Worm (Caenorhabditis elegans) whole organism, late embryonic: ENCODE results near the gene srh-3.

Source experiments
- C08G9.2 ChIP-seq: sonication (generic microtip); optimal IDR thresholded peaks from 2 replicates; lab custom pipeline; 2016; ENCODE audit warnings: mild to moderate bottlenecking, missing genetic modification characterization, moderate library complexity, missing compliant biosample characterization
- K02D7.2 ChIP-seq: sonication (generic microtip); optimal IDR thresholded peaks from 2 replicates; lab custom pipeline; 2017; ENCODE audit warnings: mild to moderate bottlenecking, missing genetic modification characterization, missing compliant biosample characterization
- K09A11.1 ChIP-seq: sonication (generic microtip); optimal IDR thresholded peaks from 2 replicates; lab custom pipeline; 2017; ENCODE audit warnings: antibody characterized with exemption, mild to moderate bottlenecking, missing genetic modification characterization, missing compliant biosample characterization; ENCODE audit not compliant: insufficient read depth
- T23F11.4 ChIP-seq: fragments of 200-800 bp; sonication (Bioruptor generic); optimal IDR thresholded peaks from 2 replicates; lab custom pipeline; 2018; ENCODE audit warnings: mild to moderate bottlenecking, missing genetic modification characterization, missing compliant biosample characterization
- ahr-1 ChIP-seq: sonication (generic microtip); optimal IDR thresholded peaks from 2 replicates; lab custom pipeline; 2016; ENCODE audit warnings: missing genetic modification characterization, missing compliant biosample characterization
- ama-1 ChIP-seq: fragments of 150-350 bp; optimal IDR thresholded peaks from 2 replicates; lab custom pipeline; 2014
- ceh-18 ChIP-seq: sonication (generic microtip); optimal IDR thresholded peaks from 2 replicates; lab custom pipeline; 2016; ENCODE audit warnings: missing genetic modification characterization, missing compliant biosample characterization
- ceh-19 ChIP-seq: fragments of 200-800 bp; sonication (Bioruptor generic); optimal IDR thresholded peaks from 2 replicates; lab custom pipeline; 2018; ENCODE audit warnings: mild to moderate bottlenecking, missing genetic modification characterization, missing compliant biosample characterization
- ceh-2 ChIP-seq: sonication (generic microtip); optimal IDR thresholded peaks from 2 replicates; lab custom pipeline; 2016; ENCODE audit warnings: missing genotype, missing genetic modification characterization, missing compliant biosample characterization
- ceh-24 ChIP-seq: sonication (generic microtip); optimal IDR thresholded peaks from 2 replicates; lab custom pipeline; 2016; ENCODE audit warnings: mild to moderate bottlenecking, missing genetic modification characterization, missing compliant biosample characterization
- ceh-30 ChIP-seq: fragments of 150-350 bp; optimal IDR thresholded peaks from 2 replicates; lab custom pipeline; 2014; ENCODE audit warnings: missing biosample characterization, missing genetic modification characterization
- ceh-31 ChIP-seq: sonication (generic microtip); optimal IDR thresholded peaks from 2 replicates; lab custom pipeline; 2016; ENCODE audit warnings: missing genetic modification characterization, missing compliant biosample characterization
- ceh-34 ChIP-seq: sonication (generic microtip); optimal IDR thresholded peaks from 2 replicates; lab custom pipeline; 2016; ENCODE audit warnings: mild to moderate bottlenecking, missing genetic modification characterization, missing compliant biosample characterization
- dve-1 ChIP-seq: sonication (generic microtip); optimal IDR thresholded peaks from 2 replicates; lab custom pipeline; 2017; ENCODE audit warnings: antibody characterized with exemption, mild to moderate bottlenecking, missing genetic modification characterization, missing compliant biosample characterization
- elt-4 ChIP-seq: sonication (generic microtip); optimal IDR thresholded peaks from 2 replicates; lab custom pipeline; 2016; ENCODE audit warnings: missing genetic modification characterization, missing compliant biosample characterization
- fax-1 ChIP-seq: sonication (generic microtip); optimal IDR thresholded peaks from 2 replicates; lab custom pipeline; 2016; ENCODE audit warnings: missing genotype, missing genetic modification characterization, missing compliant biosample characterization
- fkh-10 ChIP-seq: fragments of 150-350 bp; optimal IDR thresholded peaks from 2 replicates; lab custom pipeline; 2014; ENCODE audit warnings: missing biosample characterization, missing genetic modification reagents, missing genetic modification characterization
- fkh-6 ChIP-seq: sonication (generic microtip); optimal IDR thresholded peaks from 2 replicates; lab custom pipeline; 2016; ENCODE audit warnings: missing genetic modification characterization, missing compliant biosample characterization
- gmeb-2 ChIP-seq: sonication (generic microtip); optimal IDR thresholded peaks from 2 replicates; lab custom pipeline; 2016; ENCODE audit warnings: missing genetic modification characterization, inconsistent platforms, missing compliant biosample characterization
- hlh-15 ChIP-seq: sonication (generic microtip); optimal IDR thresholded peaks from 2 replicates; lab custom pipeline; 2016; ENCODE audit warnings: missing genetic modification characterization, missing compliant biosample characterization
- hlh-6 ChIP-seq: sonication (generic microtip); optimal IDR thresholded peaks from 2 replicates; lab custom pipeline; 2016; ENCODE audit warnings: missing genotype, missing genetic modification characterization, missing compliant biosample characterization
- lim-6 ChIP-seq: sonication (generic microtip); optimal IDR thresholded peaks from 2 replicates; lab custom pipeline; 2016; ENCODE audit warnings: missing genetic modification characterization, missing compliant biosample characterization
- mec-3 ChIP-seq: sonication (generic microtip); optimal IDR thresholded peaks from 2 replicates; lab custom pipeline; 2016; ENCODE audit warnings: borderline replicate concordance, missing genetic modification characterization, missing compliant biosample characterization
- npax-4 ChIP-seq: sonication (generic microtip); optimal IDR thresholded peaks from 2 replicates; lab custom pipeline; 2016; ENCODE audit warnings: missing genetic modification characterization, missing compliant biosample characterization
- odd-2 ChIP-seq: sonication (generic microtip); optimal IDR thresholded peaks from 2 replicates; lab custom pipeline; 2017; ENCODE audit warnings: antibody characterized with exemption, mild to moderate bottlenecking, missing genetic modification characterization, missing compliant biosample characterization
- pag-3 ChIP-seq: sonication (generic microtip); optimal IDR thresholded peaks from 2 replicates; lab custom pipeline; 2016; ENCODE audit warnings: missing compliant biosample characterization, missing genetic modification characterization, borderline replicate concordance
- pat-9 ChIP-seq: fragments of 200-800 bp; sonication (Bioruptor generic); optimal IDR thresholded peaks from 2 replicates; lab custom pipeline; 2018; ENCODE audit warnings: mild to moderate bottlenecking, missing genetic modification characterization, moderate library complexity, missing compliant biosample characterization
- pax-1 ChIP-seq: fragments of 150-350 bp; optimal IDR thresholded peaks from 2 replicates; lab custom pipeline; 2014; ENCODE audit warnings: missing biosample characterization, missing genetic modification characterization
- pha-4 ChIP-seq: fragments of 150-350 bp; optimal IDR thresholded peaks from 2 replicates; lab custom pipeline; 2018; ENCODE audit warnings: missing biosample characterization, missing genetic modification reagents, missing genetic modification characterization
- pqm-1 ChIP-seq: sonication (generic microtip); optimal IDR thresholded peaks from 2 replicates; lab custom pipeline; 2016; ENCODE audit warnings: missing genetic modification characterization, missing compliant biosample characterization
- pros-1 ChIP-seq: fragments of 150-350 bp; optimal IDR thresholded peaks from 2 replicates; lab custom pipeline; 2014; ENCODE audit warnings: missing biosample characterization, missing genetic modification reagents, missing genetic modification characterization
- ref-2 ChIP-seq: sonication (generic microtip); optimal IDR thresholded peaks from 2 replicates; lab custom pipeline; 2016; ENCODE audit warnings: missing genetic modification characterization, missing compliant biosample characterization
- rnt-1 ChIP-seq: sonication (generic microtip); optimal IDR thresholded peaks from 2 replicates; lab custom pipeline; 2016; ENCODE audit warnings: missing genetic modification characterization, missing compliant biosample characterization
- sdc-2 ChIP-seq: sonication (generic microtip); optimal IDR thresholded peaks from 2 replicates; lab custom pipeline; 2016; ENCODE audit warnings: missing genotype, missing genetic modification characterization, missing compliant biosample characterization
- sox-4 ChIP-seq: sonication (generic microtip); optimal IDR thresholded peaks from 2 replicates; lab custom pipeline; 2017; ENCODE audit warnings: mild to moderate bottlenecking, missing genetic modification characterization, inconsistent platforms, missing compliant biosample characterization
- syd-9 ChIP-seq: sonication (generic microtip); optimal IDR thresholded peaks from 2 replicates; lab custom pipeline; 2016; ENCODE audit warnings: mild to moderate bottlenecking, missing genetic modification characterization, moderate library complexity, missing compliant biosample characterization
- tbx-7 ChIP-seq: sonication (generic microtip); optimal IDR thresholded peaks from 2 replicates; lab custom pipeline; 2016; ENCODE audit warnings: missing genotype, missing genetic modification characterization, missing compliant biosample characterization
- ttx-3 ChIP-seq: sonication (generic microtip); optimal IDR thresholded peaks from 2 replicates; lab custom pipeline; 2016; ENCODE audit warnings: missing genetic modification reagents, missing genetic modification characterization, missing compliant biosample characterization
- unc-3 ChIP-seq, 2 experiments: fragments of 200-800 bp in 1 of 2; sonication (Bioruptor generic) in 1 of 2; sonication (generic microtip) in 1 of 2; conservative IDR thresholded peaks in 1 of 2; optimal IDR thresholded peaks in 1 of 2; 2 replicates each; pipeline versions ENCODE4 v1.3.6 to Lab custom; 2016 to 2022; ENCODE audit warnings: missing compliant biosample characterization in 2 of 2, missing genetic modification characterization in 2 of 2, missing genetic modification reagents in 1 of 2
- zip-5 ChIP-seq: sonication (generic microtip); optimal IDR thresholded peaks from 2 replicates; lab custom pipeline; 2016; ENCODE audit warnings: missing genetic modification characterization, missing compliant biosample characterization
- ztf-16 ChIP-seq: sonication (generic microtip); optimal IDR thresholded peaks from 2 replicates; lab custom pipeline; 2017; ENCODE audit warnings: missing genetic modification characterization, missing compliant biosample characterization

The srh-3 gene

ce11 chrV:1719927-1720326 lies 37.5 kb downstream of the srh-3 start, which contains the start of gene srw-102:
Gene srw-102 (plus strand): TSS chrV:1720227.
- TF ChIP-seq pros-1 (no peak), ttx-3 (tag; lab: Kevin White, UChicago) (no peak), K02D7.2 (tag; lab: Kevin White, UChicago) (no peak), pqm-1 (tag; lab: Kevin White, UChicago) (no peak), gmeb-2 (tag; lab: Kevin White, UChicago) (no peak), sdc-2 (tag; lab: Kevin White, UChicago) (no peak), sox-4 (no peak)

ce11 chrV:1721966-1722365 lies 39.6 kb downstream of the srh-3 start, which contains the start of gene srw-101:
Gene srw-101 (plus strand): TSS chrV:1722266.
- TF ChIP-seq unc-3 (GFP tag; conservative IDR thresholded peaks at IDR 0.05; lab: Robert Waterston, UW), result no peak
- TF ChIP-seq unc-3 (tag; optimal IDR thresholded peaks at IDR 0.05; lab: Kevin White, UChicago), result no peak
- no peak for TF ChIP-seq fkh-6 (tag; lab: Kevin White, UChicago)
- no peak for TF ChIP-seq ztf-16 (tag; lab: Kevin White, UChicago)
- no peak for TF ChIP-seq gmeb-2 (tag; lab: Kevin White, UChicago)
- TF ChIP-seq ceh-24, result no peak
- no peak for TF ChIP-seq lim-6 (tag; lab: Kevin White, UChicago)
- no peak for TF ChIP-seq ama-1
- TF ChIP-seq hlh-15 (tag; lab: Kevin White, UChicago), result no peak
- no peak for TF ChIP-seq pat-9 (tag; lab: Kevin White, UChicago)
- no peak for TF ChIP-seq C08G9.2 (tag; lab: Kevin White, UChicago)
- no peak for TF ChIP-seq npax-4 (tag; lab: Kevin White, UChicago)
- TF ChIP-seq ref-2 (tag; lab: Kevin White, UChicago), result no peak
- no peak for TF ChIP-seq ceh-2 (tag; lab: Kevin White, UChicago)
- no peak for TF ChIP-seq tbx-7 (tag; lab: Kevin White, UChicago)
- TF ChIP-seq fax-1 (tag; lab: Kevin White, UChicago), result no peak

ce11 chrV:1725353-1725752 lies 43.0 kb downstream of the srh-3 start, which contains the start of gene sri-27:
Gene sri-27 (plus strand): TSS chrV:1725653.
- TF ChIP-seq zip-5 (tag; lab: Kevin White, UChicago) (no peak), tbx-7 (tag; lab: Kevin White, UChicago) (no peak), lim-6 (tag; lab: Kevin White, UChicago) (no peak), ceh-31 (tag; lab: Kevin White, UChicago) (no peak), ceh-30 (tag; lab: Kevin White, UChicago) (no peak), rnt-1 (tag; lab: Kevin White, UChicago) (no peak), ceh-34 (tag; lab: Kevin White, UChicago) (no peak), fax-1 (tag; lab: Kevin White, UChicago) (no peak), fkh-6 (tag; lab: Kevin White, UChicago) (no peak), ceh-18 (no peak), K09A11.1 (no peak), pat-9 (tag; lab: Kevin White, UChicago) (no peak), fkh-10 (GFP tag; lab: Kevin White, UChicago) (no peak)
- TF ChIP-seq, all 69 proteins: peak for 0

ce11 chrV:1731918-1732317 lies 49.5 kb downstream of the srh-3 start, which contains the start of gene gst-21:
Gene gst-21 (minus strand): TSS chrV:1732018.
- TF ChIP-seq ceh-30 (tag; lab: Kevin White, UChicago) (no peak), ceh-24 (no peak), odd-2 (no peak), pha-4 (tag; lab: Kevin White, UChicago) (no peak)

ce11 chrV:1734569-1734968 lies 52.2 kb downstream of the srh-3 start, which contains the start of gene str-160:
Gene str-160 (plus strand): TSS chrV:1734869.
- TF ChIP-seq sox-4 (no peak), pat-9 (tag; lab: Kevin White, UChicago) (no peak), ceh-34 (tag; lab: Kevin White, UChicago) (no peak), elt-4 (no peak), T23F11.4 (GFP tag; lab: Kevin White, UChicago) (no peak), K02D7.2 (tag; lab: Kevin White, UChicago) (no peak), fax-1 (tag; lab: Kevin White, UChicago) (no peak), ceh-30 (tag; lab: Kevin White, UChicago) (no peak), fkh-10 (GFP tag; lab: Kevin White, UChicago) (no peak), ahr-1 (tag; lab: Kevin White, UChicago) (no peak), ceh-19 (GFP tag; lab: Kevin White, UChicago) (no peak), pha-4 (tag; lab: Kevin White, UChicago) (no peak), pax-1 (tag; lab: Kevin White, UChicago) (no peak), syd-9 (no peak), npax-4 (tag; lab: Kevin White, UChicago) (no peak), dve-1 (tag; lab: Kevin White, UChicago) (no peak), pqm-1 (tag; lab: Kevin White, UChicago) (no peak), pag-3 (tag; lab: Kevin White, UChicago) (no peak), mec-3 (tag; lab: Kevin White, UChicago) (no peak), hlh-6 (tag; lab: Kevin White, UChicago) (no peak)
